Worm (Caenorhabditis elegans) whole organism, late embryonic: ENCODE data around the gene nmur-1.

Experiments used
- ama-1 ChIP-seq: fragments of 150-350 bp; optimal IDR thresholded peaks from 2 replicates; lab custom pipeline; 2014
- ceh-31 ChIP-seq: sonication (generic microtip); optimal IDR thresholded peaks from 2 replicates; lab custom pipeline; 2016; ENCODE audit warnings: missing genetic modification characterization, missing compliant biosample characterization
- dmd-4 ChIP-seq: sonication (generic microtip); optimal IDR thresholded peaks from 2 replicates; lab custom pipeline; 2016; ENCODE audit warnings: borderline replicate concordance, missing genetic modification characterization, missing compliant biosample characterization
- ets-4 ChIP-seq: sonication (generic microtip); optimal IDR thresholded peaks from 2 replicates; lab custom pipeline; 2016; ENCODE audit warnings: missing genetic modification characterization, missing compliant biosample characterization
- fkh-10 ChIP-seq: fragments of 150-350 bp; optimal IDR thresholded peaks from 2 replicates; lab custom pipeline; 2014; ENCODE audit warnings: missing biosample characterization, missing genetic modification reagents, missing genetic modification characterization
- hlh-13 ChIP-seq: fragments of 200-800 bp; sonication (Bioruptor generic); optimal IDR thresholded peaks from 2 replicates; lab custom pipeline; 2018; ENCODE audit warnings: mild to moderate bottlenecking, missing genetic modification characterization, missing compliant biosample characterization
- hlh-8 ChIP-seq: sonication (generic microtip); optimal IDR thresholded peaks from 2 replicates; lab custom pipeline; 2016; ENCODE audit warnings: missing genotype, missing genetic modification characterization, missing compliant biosample characterization
- mec-3 ChIP-seq: sonication (generic microtip); optimal IDR thresholded peaks from 2 replicates; lab custom pipeline; 2016; ENCODE audit warnings: borderline replicate concordance, missing genetic modification characterization, missing compliant biosample characterization
- nfya-1 ChIP-seq: sonication (generic microtip); optimal IDR thresholded peaks from 2 replicates; lab custom pipeline; 2017; ENCODE audit warnings: missing genetic modification characterization, mild to moderate bottlenecking, missing compliant biosample characterization, antibody characterized with exemption, moderate library complexity
- pag-3 ChIP-seq: sonication (generic microtip); optimal IDR thresholded peaks from 2 replicates; lab custom pipeline; 2016; ENCODE audit warnings: missing compliant biosample characterization, missing genetic modification characterization, borderline replicate concordance
- pqm-1 ChIP-seq: sonication (generic microtip); optimal IDR thresholded peaks from 2 replicates; lab custom pipeline; 2016; ENCODE audit warnings: missing genetic modification characterization, missing compliant biosample characterization
- tbx-2 ChIP-seq: sonication (generic microtip); optimal IDR thresholded peaks from 2 replicates; lab custom pipeline; 2016; ENCODE audit warnings: missing genetic modification characterization, missing compliant biosample characterization
- tbx-7 ChIP-seq: sonication (generic microtip); optimal IDR thresholded peaks from 2 replicates; lab custom pipeline; 2016; ENCODE audit warnings: missing genotype, missing genetic modification characterization, missing compliant biosample characterization

- no peak for TF ChIP-seq fkh-10 (GFP tag; lab: Kevin White, UChicago)
- TF ChIP-seq mec-3 (tag; lab: Kevin White, UChicago) = no peak
- no peak for TF ChIP-seq ets-4 (tag; lab: Kevin White, UChicago)
- no peak for TF ChIP-seq tbx-2
- TF ChIP-seq pag-3 (tag; lab: Kevin White, UChicago) = no peak
- TF ChIP-seq ama-1 (lab: Kevin White, UChicago) = no peak
- TF ChIP-seq nfya-1 (tag; lab: Kevin White, UChicago) = no peak
- TF ChIP-seq hlh-13 (GFP tag; lab: Kevin White, UChicago) = no peak
- TF ChIP-seq hlh-8 (tag; lab: Kevin White, UChicago) = no peak
- TF ChIP-seq pqm-1 (tag; lab: Kevin White, UChicago) = no peak
- no peak for TF ChIP-seq ceh-31
- no peak for TF ChIP-seq dmd-4 (tag; lab: Kevin White, UChicago)
- TF ChIP-seq tbx-7 (tag; lab: Kevin White, UChicago) = no peak
Observed at ce11 chrX:8961120-8961834, 19.5 kb upstream of the nmur-1 start, which contains the start of gene aexr-3.
